Worm (Caenorhabditis elegans) whole organism, L2 larva: ENCODE results near the gene F31F7.1.
A peak's percentile ranks its signal among the peaks of the same experiment; 100 is the strongest.

Experiments
- C34F6.9 ChIP-seq: fragments of 150-350 bp; optimal IDR thresholded peaks from 2 replicates; lab custom pipeline; 2014; ENCODE audit warnings: missing biosample characterization, missing genetic modification characterization
- F13H6.1 ChIP-seq: sonication (generic microtip); optimal IDR thresholded peaks from 2 replicates; lab custom pipeline; 2016; ENCODE audit warnings: missing genetic modification characterization, missing compliant biosample characterization
- R02D3.7 ChIP-seq: fragments of 150-350 bp; optimal IDR thresholded peaks from 2 replicates; lab custom pipeline; 2014; ENCODE audit warnings: missing biosample characterization, missing genetic modification characterization
- Y55F3AM.14 ChIP-seq: fragments of 200-800 bp; sonication (Bioruptor generic); optimal IDR thresholded peaks from 2 replicates; lab custom pipeline; 2018; ENCODE audit warnings: mild to moderate bottlenecking, missing genetic modification characterization, missing compliant biosample characterization
- ZK546.5 ChIP-seq: sonication (generic microtip); optimal IDR thresholded peaks from 2 replicates; lab custom pipeline; 2017; ENCODE audit warnings: missing biosample characterization, missing genetic modification characterization
- alr-1 ChIP-seq: fragments of 150-350 bp; optimal IDR thresholded peaks from 2 replicates; lab custom pipeline; 2014; ENCODE audit warnings: missing biosample characterization, missing genetic modification characterization
- ama-1 ChIP-seq: fragments of 150-350 bp; optimal IDR thresholded peaks from 2 replicates; lab custom pipeline; 2018; ENCODE audit warnings: inconsistent platforms
- blmp-1 ChIP-seq: sonication (generic microtip); optimal IDR thresholded peaks from 2 replicates; lab custom pipeline; 2017; ENCODE audit warnings: missing genetic modification characterization, mild to moderate bottlenecking, missing compliant biosample characterization, antibody characterized with exemption, moderate library complexity; ENCODE audit not compliant: insufficient read depth
- ceh-16 ChIP-seq: fragments of 150-350 bp; optimal IDR thresholded peaks from 2 replicates; lab custom pipeline; 2014; ENCODE audit warnings: missing biosample characterization, missing genetic modification characterization
- ceh-82 ChIP-seq: fragments of 150-350 bp; optimal IDR thresholded peaks from 2 replicates; lab custom pipeline; 2014; ENCODE audit warnings: missing biosample characterization, missing genetic modification characterization
- crh-2 ChIP-seq: sonication (generic microtip); optimal IDR thresholded peaks from 2 replicates; lab custom pipeline; 2017; ENCODE audit warnings: missing biosample characterization, missing genetic modification characterization
- dmd-4 ChIP-seq: sonication (generic microtip); optimal IDR thresholded peaks from 2 replicates; lab custom pipeline; 2017; ENCODE audit warnings: missing biosample characterization, missing genetic modification characterization
- egl-27 ChIP-seq: sonication (generic microtip); optimal IDR thresholded peaks from 3 replicates; lab custom pipeline; 2017; ENCODE audit warnings: missing biosample characterization, missing genetic modification reagents, missing genetic modification characterization
- elt-1 ChIP-seq: fragments of 150-350 bp; optimal IDR thresholded peaks from 2 replicates; lab custom pipeline; 2014; ENCODE audit warnings: missing biosample characterization, missing genetic modification characterization
- elt-3 ChIP-seq: sonication (generic microtip); optimal IDR thresholded peaks from 2 replicates; lab custom pipeline; 2017; ENCODE audit warnings: missing biosample characterization, missing genetic modification characterization
- fos-1 ChIP-seq: fragments of 150-350 bp; optimal IDR thresholded peaks from 2 replicates; lab custom pipeline; 2014; ENCODE audit warnings: missing biosample characterization, missing genetic modification characterization
- gmeb-1 ChIP-seq: fragments of 150-350 bp; optimal IDR thresholded peaks from 2 replicates; lab custom pipeline; 2014; ENCODE audit warnings: missing biosample characterization, missing genetic modification characterization
- lin-11 ChIP-seq: fragments of 150-350 bp; sonication (generic microtip); optimal IDR thresholded peaks from 2 replicates; lab custom pipeline; 2014; ENCODE audit warnings: missing biosample characterization, missing genetic modification characterization, inconsistent platforms, mixed read lengths
- lin-13 ChIP-seq: fragments of 150-350 bp; optimal IDR thresholded peaks from 2 replicates; lab custom pipeline; 2014; ENCODE audit warnings: missing biosample characterization, missing genetic modification reagents, missing genetic modification characterization
- lin-39 ChIP-seq: fragments of 150-350 bp; optimal IDR thresholded peaks from 2 replicates; lab custom pipeline; 2014; ENCODE audit warnings: missing biosample characterization, missing genetic modification reagents, missing genetic modification characterization
- lsy-2 ChIP-seq, 2 experiments: fragments of 150-350 bp in 1 of 2; sonication (generic microtip) in 1 of 2; optimal IDR thresholded peaks; 2 replicates each; lab custom pipeline; 2014 to 2017; ENCODE audit warnings: missing biosample characterization in 2 of 2, missing genetic modification characterization in 2 of 2
- mab-5 ChIP-seq: fragments of 150-350 bp; optimal IDR thresholded peaks from 2 replicates; lab custom pipeline; 2014; ENCODE audit warnings: missing biosample characterization, missing genetic modification characterization
- mbf-1 ChIP-seq: sonication (generic microtip); optimal IDR thresholded peaks from 2 replicates; lab custom pipeline; 2017; ENCODE audit warnings: missing biosample characterization, missing genetic modification characterization
- mdl-1 ChIP-seq, 2 experiments: fragments of 150-350 bp in 1 of 2; sonication (generic microtip) in 1 of 2; optimal IDR thresholded peaks; 2 replicates each; lab custom pipeline; 2017; ENCODE audit warnings: missing biosample characterization in 2 of 2, missing genetic modification characterization in 2 of 2
- nhr-10 ChIP-seq: sonication (generic microtip); optimal IDR thresholded peaks from 2 replicates; lab custom pipeline; 2017; ENCODE audit warnings: missing biosample characterization, missing genetic modification characterization
- nhr-11 ChIP-seq: fragments of 150-350 bp; optimal IDR thresholded peaks from 2 replicates; lab custom pipeline; 2014; ENCODE audit warnings: missing biosample characterization, missing genetic modification characterization
- nhr-12 ChIP-seq: fragments of 150-350 bp; optimal IDR thresholded peaks from 2 replicates; lab custom pipeline; 2014; ENCODE audit warnings: missing biosample characterization, missing genetic modification characterization
- nhr-21 ChIP-seq: fragments of 150-350 bp; optimal IDR thresholded peaks from 2 replicates; lab custom pipeline; 2014; ENCODE audit warnings: missing biosample characterization, missing genetic modification characterization
- nhr-23 ChIP-seq: fragments of 150-350 bp; optimal IDR thresholded peaks from 2 replicates; lab custom pipeline; 2014; ENCODE audit warnings: missing biosample characterization, missing genetic modification reagents, missing genetic modification characterization
- nhr-237 ChIP-seq: fragments of 150-350 bp; optimal IDR thresholded peaks from 2 replicates; lab custom pipeline; 2014; ENCODE audit warnings: missing biosample characterization, missing genetic modification characterization
- nhr-25 ChIP-seq: fragments of 150-350 bp; sonication (generic microtip); optimal IDR thresholded peaks from 3 replicates; lab custom pipeline; 2014; ENCODE audit warnings: missing biosample characterization, missing genetic modification characterization
- nhr-77 ChIP-seq: fragments of 150-350 bp; optimal IDR thresholded peaks from 2 replicates; lab custom pipeline; 2014; ENCODE audit warnings: missing biosample characterization, missing genetic modification characterization
- peb-1 ChIP-seq: fragments of 150-350 bp; optimal IDR thresholded peaks from 2 replicates; lab custom pipeline; 2014; ENCODE audit warnings: missing biosample characterization, missing genetic modification characterization
- sem-4 ChIP-seq: fragments of 150-350 bp; optimal IDR thresholded peaks from 2 replicates; lab custom pipeline; 2014; ENCODE audit warnings: missing biosample characterization, missing genetic modification reagents, missing genetic modification characterization
- skn-1 ChIP-seq: sonication (generic microtip); optimal IDR thresholded peaks from 2 replicates; lab custom pipeline; 2017; ENCODE audit warnings: missing biosample characterization, missing genetic modification characterization
- sma-3 ChIP-seq: sonication (generic microtip); optimal IDR thresholded peaks from 2 replicates; lab custom pipeline; 2016; ENCODE audit warnings: missing genetic modification reagents, missing genetic modification characterization, missing compliant biosample characterization
- sma-9 ChIP-seq, 2 experiments: fragments of 150-350 bp in 1 of 2; sonication (generic microtip) in 1 of 2; optimal IDR thresholded peaks; 2 replicates each; lab custom pipeline; 2014 to 2016; ENCODE audit warnings: missing genetic modification characterization in 2 of 2, mild to moderate bottlenecking in 1 of 2, missing biosample characterization in 1 of 2, missing compliant biosample characterization in 1 of 2, missing genetic modification reagents in 1 of 2, moderate library complexity in 1 of 2
- snpc-4 ChIP-seq: fragments of 150-350 bp; optimal IDR thresholded peaks from 2 replicates; lab custom pipeline; 2014; ENCODE audit warnings: missing biosample characterization, missing genetic modification characterization
- unc-39 ChIP-seq: fragments of 150-350 bp; optimal IDR thresholded peaks from 2 replicates; lab custom pipeline; 2014; ENCODE audit warnings: missing biosample characterization, missing genetic modification characterization
- unc-55 ChIP-seq: fragments of 150-350 bp; sonication (generic microtip); optimal IDR thresholded peaks from 3 replicates; lab custom pipeline; 2014; ENCODE audit warnings: missing biosample characterization, missing genetic modification reagents, missing genetic modification characterization
- unc-62 ChIP-seq: fragments of 150-350 bp; optimal IDR thresholded peaks from 2 replicates; lab custom pipeline; 2014; ENCODE audit warnings: missing biosample characterization, missing genetic modification reagents, missing genetic modification characterization
- zag-1 ChIP-seq: fragments of 150-350 bp; optimal IDR thresholded peaks from 2 replicates; lab custom pipeline; 2014; ENCODE audit warnings: missing biosample characterization, missing genetic modification characterization
- ztf-1 ChIP-seq: fragments of 200-800 bp; sonication (Bioruptor generic); conservative IDR thresholded peaks from 2 replicates; pipeline ENCODE4 v1.3.6; 2022; ENCODE audit warnings: missing genetic modification characterization, missing compliant biosample characterization
- ztf-11 ChIP-seq: sonication (generic microtip); optimal IDR thresholded peaks from 2 replicates; lab custom pipeline; 2017; ENCODE audit warnings: missing biosample characterization, missing genetic modification characterization
- ztf-4 ChIP-seq: fragments of 150-350 bp; optimal IDR thresholded peaks from 2 replicates; lab custom pipeline; 2014; ENCODE audit warnings: missing biosample characterization, missing genetic modification characterization

Gene F31F7.1

ce11 chrV:6321280-6321679, 45.0 kb downstream of the F31F7.1 start:
- TF ChIP-seq ama-1 (lab: Kevin White, UChicago) (no peak), lsy-2 (tag; optimal IDR thresholded peaks at IDR 0.05; lab: Kevin White, UChicago) (no peak), nhr-23 (tag; lab: Kevin White, UChicago) (no peak), ztf-4 (tag; lab: Kevin White, UChicago) (no peak), nhr-10 (tag; lab: Kevin White, UChicago) (no peak), unc-39 (tag; lab: Kevin White, UChicago) (no peak), ceh-16 (tag; lab: Kevin White, UChicago) (no peak), unc-55 (GFP tag; lab: Kevin White, UChicago) (no peak), nhr-11 (tag; lab: Kevin White, UChicago) (no peak), nhr-21 (no peak), ztf-11 (tag; lab: Kevin White, UChicago) (no peak), snpc-4 (tag; lab: Kevin White, UChicago) (no peak), R02D3.7 (no peak), mbf-1 (tag; lab: Kevin White, UChicago) (no peak), egl-27 (tag; lab: Kevin White, UChicago) (no peak), blmp-1 (tag; lab: Kevin White, UChicago) (no peak), sem-4 (tag; lab: Kevin White, UChicago) (no peak), F13H6.1 (tag; lab: Kevin White, UChicago) (no peak), mdl-1 (tag; optimal IDR thresholded peaks at IDR 0.05; lab: Kevin White, UChicago) (no peak)
- TF ChIP-seq, all 48 proteins: peak for 0

DNA sequence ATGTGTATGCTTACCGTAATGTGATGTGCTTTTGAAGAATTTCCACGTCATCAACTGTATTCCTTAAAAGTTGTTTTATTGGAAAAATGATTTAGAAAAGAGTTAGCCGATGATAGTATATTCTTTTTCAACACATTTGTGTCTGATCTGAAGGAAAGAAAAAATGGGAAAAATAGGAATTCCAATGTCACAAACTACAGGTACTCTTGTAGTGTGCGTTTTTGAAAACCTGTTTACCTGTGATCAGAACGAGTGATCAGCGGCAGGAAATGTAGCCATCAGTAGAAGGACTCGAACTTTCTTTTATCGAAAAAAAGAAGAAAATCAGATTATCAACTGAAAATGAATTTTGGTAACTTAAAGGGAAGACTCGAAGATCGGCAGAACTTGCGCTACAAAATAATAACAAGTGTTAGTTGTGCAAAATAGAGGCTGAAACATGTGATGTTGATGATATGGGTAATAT, 45.5 kb downstream of the F31F7.1 start, which contains the start of gene T28C12.15:
T28C12.15 (minus strand) TSS at position 51 of the 466 bp plus-strand sequence.
- TF ChIP-seq zag-1 (tag; lab: Kevin White, UChicago), result no peak
- peak; percentile 32 for TF ChIP-seq nhr-25
- TF ChIP-seq nhr-21, result no peak
- TF ChIP-seq sma-9 (GFP tag; optimal IDR thresholded peaks at IDR 0.05; lab: Kevin White, UChicago), result peak; percentile 5
- TF ChIP-seq sma-9 (tag; optimal IDR thresholded peaks at IDR 0.05; lab: Kevin White, UChicago), result no peak
- TF ChIP-seq blmp-1 (tag; lab: Kevin White, UChicago), result peak; percentile 27

DNA sequence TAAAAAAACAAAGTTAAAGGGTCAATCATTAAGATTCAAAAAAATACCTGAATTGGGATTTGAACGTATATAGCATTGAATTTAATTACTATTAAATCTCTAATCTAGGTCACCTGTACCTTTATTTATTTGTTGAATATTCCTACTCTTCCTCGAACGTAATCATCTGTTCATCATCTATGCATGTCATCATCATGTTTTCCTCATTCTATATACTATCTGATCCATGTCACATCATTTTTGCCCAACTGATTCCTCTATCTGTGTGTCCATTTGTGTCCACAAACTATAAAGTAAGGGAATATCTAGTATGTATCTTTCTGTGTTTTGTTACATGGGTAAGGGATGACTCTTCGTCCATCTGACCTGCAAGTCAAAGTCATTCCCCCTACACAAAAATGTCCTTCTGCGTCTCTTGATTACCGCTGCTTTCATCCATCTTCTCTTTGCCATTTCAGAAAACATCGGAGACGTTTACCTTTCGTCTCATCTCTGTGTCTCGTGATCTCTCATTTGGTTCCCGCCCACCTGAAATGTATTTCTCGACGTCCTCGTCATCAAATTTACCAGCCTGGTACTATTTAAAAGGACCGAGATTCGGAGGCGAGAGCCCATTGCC, 46.6 kb downstream of the F31F7.1 start:
- TF ChIP-seq gmeb-1 (tag; lab: Kevin White, UChicago), result no peak
- peak; percentile 75 for TF ChIP-seq nhr-25
- no peak for TF ChIP-seq lin-39
- no peak for TF ChIP-seq Y55F3AM.14 (GFP tag; lab: Kevin White, UChicago)
- no peak for TF ChIP-seq nhr-11 (tag; lab: Kevin White, UChicago)
- no peak for TF ChIP-seq nhr-23 (tag; lab: Kevin White, UChicago)
- TF ChIP-seq alr-1 (tag; lab: Kevin White, UChicago), result no peak
- no peak for TF ChIP-seq elt-1
- peak; percentile 14 for TF ChIP-seq fos-1 (tag; lab: Kevin White, UChicago)
- peak; percentile 3 for TF ChIP-seq crh-2 (tag; lab: Kevin White, UChicago)
- no peak for TF ChIP-seq lin-13 (GFP tag; lab: Kevin White, UChicago)
- TF ChIP-seq ztf-11 (tag; lab: Kevin White, UChicago), result no peak
- no peak for TF ChIP-seq mbf-1 (tag; lab: Kevin White, UChicago)
- no peak for TF ChIP-seq peb-1
- TF ChIP-seq ceh-16 (tag; lab: Kevin White, UChicago), result no peak
- TF ChIP-seq zag-1 (tag; lab: Kevin White, UChicago), result no peak
- no peak for TF ChIP-seq ama-1 (lab: Kevin White, UChicago)
- TF ChIP-seq nhr-10 (tag; lab: Kevin White, UChicago), result no peak
- no peak for TF ChIP-seq unc-62 (GFP tag; lab: Kevin White, UChicago)
- TF ChIP-seq lin-11 (tag; lab: Kevin White, UChicago), result no peak
- TF ChIP-seq sma-9 (GFP tag; optimal IDR thresholded peaks at IDR 0.05; lab: Kevin White, UChicago), result peak; percentile 69
- TF ChIP-seq sma-9 (tag; optimal IDR thresholded peaks at IDR 0.05; lab: Kevin White, UChicago), result no peak
- no peak for TF ChIP-seq snpc-4 (tag; lab: Kevin White, UChicago)
- no peak for TF ChIP-seq dmd-4 (tag; lab: Kevin White, UChicago)
- TF ChIP-seq unc-39 (tag; lab: Kevin White, UChicago), result no peak
- peak; percentile 80 for TF ChIP-seq sma-3 (GFP tag; lab: Kevin White, UChicago)
- no peak for TF ChIP-seq elt-3 (tag; lab: Kevin White, UChicago)
- TF ChIP-seq nhr-21, result peak; percentile 60
- no peak for TF ChIP-seq ztf-1 (GFP tag; lab: Robert Waterston, UW)
- no peak for TF ChIP-seq C34F6.9 (tag; lab: Kevin White, UChicago)
- no peak for TF ChIP-seq mdl-1 (tag; optimal IDR thresholded peaks at IDR 0.05; lab: Kevin White, UChicago)
- TF ChIP-seq egl-27 (tag; lab: Kevin White, UChicago), result no peak
- no peak for TF ChIP-seq ZK546.5 (tag; lab: Kevin White, UChicago)
- TF ChIP-seq nhr-12 (tag; lab: Kevin White, UChicago), result no peak
- TF ChIP-seq unc-55 (GFP tag; lab: Kevin White, UChicago), result no peak
- no peak for TF ChIP-seq mab-5
- no peak for TF ChIP-seq F13H6.1 (tag; lab: Kevin White, UChicago)
- no peak for TF ChIP-seq lsy-2 (tag; optimal IDR thresholded peaks at IDR 0.05; lab: Kevin White, UChicago)
- no peak for TF ChIP-seq nhr-77 (tag; lab: Kevin White, UChicago)
- no peak for TF ChIP-seq ceh-82 (tag; lab: Kevin White, UChicago)
- TF ChIP-seq skn-1 (tag; lab: Kevin White, UChicago), result no peak
- TF ChIP-seq nhr-237 (tag; lab: Kevin White, UChicago), result no peak
